Worm (Caenorhabditis elegans): ENCODE measurements around the gene cky-1.

- no peak for TF ChIP-seq C06A6.2 (GFP tag; conservative IDR thresholded peaks at IDR 0.05)
- TF ChIP-seq mxl-1 (tag; optimal IDR thresholded peaks at IDR 0.05) = no peak
- TF ChIP-seq ama-1 (optimal IDR thresholded peaks at IDR 0.05) = no peak
- TF ChIP-seq ama-1 (GFP tag; optimal IDR thresholded peaks at IDR 0.05) = no peak
- no peak for TF ChIP-seq mes-4 (tag; optimal IDR thresholded peaks at IDR 0.05)
- no peak for TF ChIP-seq ets-4 (GFP tag; optimal IDR thresholded peaks at IDR 0.05)
- no peak for TF ChIP-seq nfya-1 (tag; optimal IDR thresholded peaks at IDR 0.05; ENCODE audit: borderline replicate concordance, insufficient read depth)
- no peak for TF ChIP-seq snpc-4 (GFP tag; optimal IDR thresholded peaks at IDR 0.05)
- no peak for TF ChIP-seq snpc-4 (tag; optimal IDR thresholded peaks at IDR 0.05)
- TF ChIP-seq pha-4 (tag; optimal IDR thresholded peaks at IDR 0.05) = no peak
- TF ChIP-seq F33H1.4 (GFP tag; IDR thresholded peaks at IDR 0.05) = no peak
- TF ChIP-seq madf-10 (tag; optimal IDR thresholded peaks at IDR 0.05) = no peak
- TF ChIP-seq bed-1 (GFP tag; IDR thresholded peaks at IDR 0.05) = no peak
- TF ChIP-seq mcd-1 (GFP tag; IDR thresholded peaks at IDR 0.05) = no peak
- TF ChIP-seq aptf-3 (GFP tag; IDR thresholded peaks at IDR 0.05) = no peak
- TF ChIP-seq T26A5.8 (tag; optimal IDR thresholded peaks at IDR 0.05) = no peak
Observed at ce11 chrV:12727104-12727637, 9.3 kb upstream of the cky-1 start, which contains the start of gene R11D1.13.

Measured in whole organism, young adult.